Worm (Caenorhabditis elegans): ENCODE measurements around the gene sir-2.2.

The sir-2.2 gene

ce11 chrX:13379072-13379471 lies 51.2 kb downstream of the sir-2.2 start:
- TF ChIP-seq nhr-23 (tag; optimal IDR thresholded peaks at IDR 0.05) (no peak), Y55F3AM.14 (GFP tag; optimal IDR thresholded peaks at IDR 0.05) (no peak), F13H6.1 (tag; optimal IDR thresholded peaks at IDR 0.05) (no peak), lsy-2 (tag; optimal IDR thresholded peaks at IDR 0.05) (no peak), nhr-129 (tag; optimal IDR thresholded peaks at IDR 0.05) (peak; percentile 3)
